Fruit fly (Drosophila melanogaster): Measurements from ENCODE around the gene fd96Cb.
A peak's percentile ranks its signal among the peaks of the same experiment; 100 is the strongest.

Gene fd96Cb

DNA sequence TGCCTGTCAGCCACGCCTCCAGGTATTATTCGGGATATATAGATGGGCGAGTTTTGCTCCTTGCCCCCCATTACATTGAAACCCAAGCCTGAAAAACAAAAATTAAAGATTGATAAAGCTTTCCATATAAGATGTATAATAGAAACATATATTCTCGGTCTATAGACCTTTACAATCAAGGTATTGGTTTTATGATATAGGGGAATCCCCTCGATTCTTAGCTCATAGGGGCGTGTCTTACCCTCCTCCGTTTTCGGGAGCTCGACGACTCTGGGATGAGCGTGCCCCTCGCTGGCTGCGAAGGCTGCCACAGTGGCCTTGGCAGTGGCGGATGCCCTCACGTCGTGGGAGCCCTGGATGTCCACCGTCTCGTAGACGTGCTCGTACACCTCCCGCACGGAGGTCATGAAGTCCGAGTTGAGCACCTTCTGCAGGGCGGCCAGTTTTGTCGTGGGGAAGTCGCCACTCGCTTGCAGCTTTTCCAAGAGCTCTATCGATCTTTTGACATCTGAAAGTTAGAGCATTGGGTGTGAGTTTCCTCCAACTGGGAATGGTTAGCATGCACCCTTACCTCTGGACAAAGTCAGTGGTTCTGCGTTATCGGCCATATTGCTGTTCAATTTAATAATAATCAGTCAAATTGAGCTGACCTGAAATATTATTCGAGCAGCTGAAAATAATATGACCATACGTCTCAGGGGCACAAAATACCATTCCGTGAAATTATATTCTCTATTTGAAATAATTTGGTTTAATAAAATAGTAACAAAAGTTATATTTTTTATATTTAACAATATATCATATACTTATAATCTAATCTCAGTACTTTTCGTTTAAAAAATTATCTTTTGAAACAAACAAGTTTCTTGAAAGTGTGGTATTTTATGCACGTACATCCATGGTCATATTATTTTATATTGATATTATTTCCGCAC lies 29.6 kb upstream of the fd96Cb start, which contains the start of the genes veli and PQBP1:
Gene veli (minus strand): TSS at position 685 of the 935 bp plus-strand sequence.
Gene PQBP1 (plus strand): TSS at position 885 of the 935 bp plus-strand sequence.
- no peak for TF ChIP-seq Dfd (GFP tag; optimal IDR thresholded peaks at IDR 0.05)
- TF ChIP-seq Rel (GFP tag; optimal IDR thresholded peaks at IDR 0.05) = no peak
- peak; percentile 95 for TF ChIP-seq Rel (tag; optimal IDR thresholded peaks at IDR 0.05)

DNA sequence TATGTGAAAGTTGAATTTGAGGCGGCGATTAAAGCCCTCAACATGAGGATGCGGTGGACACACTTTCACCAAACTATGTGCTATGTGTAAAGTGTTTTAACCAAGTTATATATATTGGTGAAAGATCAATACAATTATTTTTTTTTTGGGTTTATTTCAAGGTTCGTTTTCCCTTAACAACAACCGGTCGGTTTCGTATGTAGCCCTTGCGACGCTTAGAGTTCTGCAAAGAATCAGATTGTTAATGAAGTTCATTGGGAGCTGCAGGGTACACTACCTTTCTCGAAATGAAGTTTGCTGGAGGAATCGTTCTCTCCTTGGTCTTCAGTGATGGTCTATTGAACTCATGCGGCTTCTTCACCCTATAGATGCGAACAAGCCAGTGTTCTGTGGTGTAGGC lies 28.0 kb upstream of the fd96Cb start:
- TF ChIP-seq h (GFP tag; optimal IDR thresholded peaks at IDR 0.05) = no peak
- TF ChIP-seq Hnf4 (GFP tag; optimal IDR thresholded peaks at IDR 0.05) = no peak
- TF ChIP-seq jim (GFP tag; optimal IDR thresholded peaks at IDR 0.05) = no peak
- no peak for TF ChIP-seq rgr (GFP tag; optimal IDR thresholded peaks at IDR 0.05)
- TF ChIP-seq brk (GFP tag; optimal IDR thresholded peaks at IDR 0.05) = no peak

DNA sequence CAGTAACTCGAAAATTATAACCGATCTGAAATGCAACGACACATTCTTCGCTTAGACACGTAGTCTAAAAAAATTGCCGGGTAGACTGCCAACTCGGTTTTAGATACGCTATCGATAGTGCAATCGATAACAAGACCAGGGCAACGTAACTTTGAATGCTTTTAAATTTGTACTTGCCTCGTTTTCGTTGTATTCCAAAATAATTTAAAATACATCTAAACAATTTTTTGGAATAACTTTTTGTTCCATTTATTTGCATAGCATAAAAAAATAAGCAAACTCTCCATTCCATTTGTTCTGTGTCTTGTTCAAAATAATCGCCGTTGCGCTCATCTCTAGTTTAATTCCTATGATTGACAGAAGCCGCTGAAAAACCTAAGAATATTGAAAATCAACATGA lies 25.2 kb upstream of the fd96Cb start, which contains the start of the genes Stt3B and CG11839:
Gene Stt3B (minus strand): TSS at position 69 of the 400 bp plus-strand sequence.
Gene CG11839 (plus strand): TSS at position 359 of the 400 bp plus-strand sequence.
- TF ChIP-seq CG32264 (GFP tag; optimal IDR thresholded peaks at IDR 0.05) (peak; percentile 1), woc (GFP tag; optimal IDR thresholded peaks at IDR 0.05) (peak; percentile 87), sv (GFP tag; optimal IDR thresholded peaks at IDR 0.05) (peak; percentile 59), HLH106 (tag; optimal IDR thresholded peaks at IDR 0.05) (peak; percentile 83), Jra (GFP tag; optimal IDR thresholded peaks at IDR 0.05) (peak; percentile 91), h (GFP tag; optimal IDR thresholded peaks at IDR 0.05) (peak; percentile 85), lola (GFP tag; optimal IDR thresholded peaks at IDR 0.05) (no peak), Rel (GFP tag; optimal IDR thresholded peaks at IDR 0.05) (no peak), Rel (tag; optimal IDR thresholded peaks at IDR 0.05) (peak; percentile 61), psq (GFP tag; optimal IDR thresholded peaks at IDR 0.05) (peak; percentile 61), Abd-B (GFP tag; optimal IDR thresholded peaks at IDR 0.05) (no peak), usp (GFP tag; optimal IDR thresholded peaks at IDR 0.05) (no peak), ey (GFP tag; optimal IDR thresholded peaks at IDR 0.05) (peak; percentile 78), Mio (GFP tag; optimal IDR thresholded peaks at IDR 0.05) (no peak), CG9705 (GFP tag; optimal IDR thresholded peaks at IDR 0.05) (peak; percentile 60), dsf (GFP tag; optimal IDR thresholded peaks at IDR 0.05; ENCODE audit: borderline replicate concordance) (peak; percentile 84), Hnf4 (GFP tag; optimal IDR thresholded peaks at IDR 0.05) (peak; percentile 89), OdsH (GFP tag; optimal IDR thresholded peaks at IDR 0.05) (peak; percentile 75), foxo (GFP tag; optimal IDR thresholded peaks at IDR 0.05) (peak in 1 of 2 experiments; percentile 84), sage (GFP tag; optimal IDR thresholded peaks at IDR 0.05) (peak; percentile 2), Hr83 (GFP tag; optimal IDR thresholded peaks at IDR 0.05; ENCODE audit: poor library complexity, severe bottlenecking) (peak; percentile 29)

DNA sequence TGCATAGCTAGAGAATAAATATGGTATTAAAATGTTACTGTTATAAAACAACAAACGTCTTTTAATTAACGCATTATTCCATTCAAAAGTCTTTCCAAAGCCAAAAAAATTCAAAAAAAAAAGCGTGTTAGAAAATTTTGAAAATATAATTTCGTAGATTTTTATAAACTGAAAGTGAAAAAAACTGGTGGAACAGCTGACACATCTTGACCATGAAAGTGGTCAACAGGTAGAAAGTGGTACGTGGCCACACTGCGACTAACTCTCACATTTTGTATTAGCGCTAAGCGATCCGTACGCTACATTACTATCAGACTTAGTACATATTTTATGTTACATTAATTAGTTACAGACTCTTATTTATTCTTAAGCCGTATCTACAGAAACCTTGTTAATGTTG lies 23.9 kb upstream of the fd96Cb start, which contains the start of gene CG11836:
Gene CG11836 (plus strand): TSS at position 256 of the 400 bp plus-strand sequence.
- TF ChIP-seq CrebA (GFP tag; optimal IDR thresholded peaks at IDR 0.05; ENCODE audit: borderline replicate concordance) (no peak), Jra (GFP tag; optimal IDR thresholded peaks at IDR 0.05) (no peak), Dfd (GFP tag; optimal IDR thresholded peaks at IDR 0.05) (no peak), N (GFP tag; optimal IDR thresholded peaks at IDR 0.05) (no peak), Hr83 (GFP tag; optimal IDR thresholded peaks at IDR 0.05; ENCODE audit: poor library complexity, severe bottlenecking) (no peak), br (GFP tag; optimal IDR thresholded peaks at IDR 0.05) (no peak), brk (GFP tag; optimal IDR thresholded peaks at IDR 0.05) (no peak), dsf (GFP tag; optimal IDR thresholded peaks at IDR 0.05; ENCODE audit: borderline replicate concordance) (no peak), GATAd (GFP tag; optimal IDR thresholded peaks at IDR 0.05) (no peak), CG9705 (GFP tag; optimal IDR thresholded peaks at IDR 0.05) (no peak), fru (GFP tag; optimal IDR thresholded peaks at IDR 0.05) (no peak), psq (GFP tag; optimal IDR thresholded peaks at IDR 0.05) (no peak), Hr78 (GFP tag; optimal IDR thresholded peaks at IDR 0.05) (no peak), Rel (GFP tag; optimal IDR thresholded peaks at IDR 0.05) (no peak), Rel (tag; optimal IDR thresholded peaks at IDR 0.05) (no peak), h (GFP tag; optimal IDR thresholded peaks at IDR 0.05) (no peak), Sp1 (GFP tag; optimal IDR thresholded peaks at IDR 0.05) (no peak), foxo (GFP tag; optimal IDR thresholded peaks at IDR 0.05) (no peak), rgr (GFP tag; optimal IDR thresholded peaks at IDR 0.05) (no peak), sv (GFP tag; optimal IDR thresholded peaks at IDR 0.05) (no peak), lola (GFP tag; optimal IDR thresholded peaks at IDR 0.05) (no peak)
